Fruit fly (Drosophila melanogaster) whole organism, wandering third instar larva: Measurements from ENCODE around the gene JMJD7.

ENCODE experiments used
- CG32264 ChIP-seq: fragments of 200-800 bp; sonication (Bioruptor generic); optimal IDR thresholded peaks from 2 replicates; lab custom pipeline; 2016; ENCODE audit warnings: missing biosample characterization, missing genetic modification characterization
- CrebA ChIP-seq: fragments of 200-800 bp; sonication (Bioruptor generic); optimal IDR thresholded peaks from 2 replicates; lab custom pipeline; 2016; ENCODE audit warnings: missing biosample characterization, mild to moderate bottlenecking, missing genetic modification characterization, borderline replicate concordance
- Dfd ChIP-seq: fragments of >200 bp; optimal IDR thresholded peaks from 2 replicates; lab custom pipeline; 2017; ENCODE audit warnings: missing biosample characterization, missing genetic modification characterization
- Dif ChIP-seq: fragments of 200-275, 200-300 bp; sonication (Bioruptor generic); optimal IDR thresholded peaks from 2 replicates; lab custom pipeline; 2018; ENCODE audit warnings: missing biosample characterization, missing genetic modification characterization; ENCODE audit not compliant: partially characterized antibody
- GATAd ChIP-seq: sonication (Bioruptor generic); optimal IDR thresholded peaks from 2 replicates; lab custom pipeline; 2016; ENCODE audit warnings: missing biosample characterization, missing genetic modification characterization
- HLH106 ChIP-seq: fragments of 200-800 bp; optimal IDR thresholded peaks from 3 replicates; lab custom pipeline; 2019; ENCODE audit warnings: missing biosample characterization, mild to moderate bottlenecking, missing genetic modification characterization, moderate library complexity
- Hr83 ChIP-seq: fragments of 200-300 bp; sonication (Bioruptor generic); optimal IDR thresholded peaks from 2 replicates; lab custom pipeline; 2016; ENCODE audit warnings: missing biosample characterization, mild to moderate bottlenecking, missing genetic modification characterization, moderate library complexity; ENCODE audit not compliant: poor library complexity, severe bottlenecking
- Jra ChIP-seq: sonication (Bioruptor generic); optimal IDR thresholded peaks from 2 replicates; lab custom pipeline; 2016; ENCODE audit warnings: missing biosample characterization, missing genetic modification characterization
- Mio ChIP-seq: sonication (Bioruptor generic); optimal IDR thresholded peaks from 2 replicates; lab custom pipeline; 2016; ENCODE audit warnings: missing biosample characterization, missing genetic modification characterization
- Myc ChIP-seq: fragments of >200 bp; optimal IDR thresholded peaks from 2 replicates; lab custom pipeline; 2017
- N ChIP-seq: fragments of >200 bp; optimal IDR thresholded peaks from 2 replicates; lab custom pipeline; 2018; ENCODE audit warnings: missing biosample characterization, missing external identifiers, missing genetic modification characterization
- OdsH ChIP-seq: fragments of 200-800 bp; sonication (Bioruptor generic); optimal IDR thresholded peaks from 2 replicates; lab custom pipeline; 2016; ENCODE audit warnings: missing biosample characterization, mild to moderate bottlenecking, missing genetic modification characterization
- Rel ChIP-seq, 2 experiments: fragments of 200-800 bp; sonication (Bioruptor generic) in 1 of 2; optimal IDR thresholded peaks; 2 replicates in 1 of 2; 3 replicates in 1 of 2; lab custom pipeline; 2016 to 2019; ENCODE audit warnings: mild to moderate bottlenecking in 2 of 2, missing biosample characterization in 2 of 2, missing genetic modification characterization in 2 of 2, moderate library complexity in 1 of 2
- Sp1 ChIP-seq: fragments of 200-800 bp; sonication (Bioruptor generic); optimal IDR thresholded peaks from 3 replicates; lab custom pipeline; 2019; ENCODE audit warnings: missing biosample characterization, mild to moderate bottlenecking, missing genetic modification characterization, moderate library complexity
- Vsx2 ChIP-seq: fragments of 200-300, 225-300 bp; sonication (Bioruptor generic); optimal IDR thresholded peaks from 2 replicates; lab custom pipeline; 2018; ENCODE audit warnings: missing biosample characterization, missing genetic modification characterization; ENCODE audit not compliant: partially characterized antibody
- br ChIP-seq: fragments of 200-800 bp; sonication (Bioruptor generic); optimal IDR thresholded peaks from 2 replicates; lab custom pipeline; 2016; ENCODE audit warnings: missing biosample characterization, missing genetic modification characterization
- brk ChIP-seq: fragments of 200-800 bp; sonication (Bioruptor generic); optimal IDR thresholded peaks from 2 replicates; lab custom pipeline; 2016; ENCODE audit warnings: missing biosample characterization, mild to moderate bottlenecking, missing genetic modification characterization
- dl ChIP-seq, 2 experiments: fragments of 175-275, 200-275 bp in 1 of 2; fragments of 200-275 bp in 1 of 2; sonication (Bioruptor generic); optimal IDR thresholded peaks; lab custom pipeline; 2018; ENCODE audit warnings: mild to moderate bottlenecking in 2 of 2, missing biosample characterization in 2 of 2, missing genetic modification characterization in 2 of 2, moderate library complexity in 2 of 2; ENCODE audit not compliant: partially characterized antibody in 2 of 2, insufficient read depth in 1 of 2
- dmrt93B ChIP-seq: fragments of 200-800 bp; sonication (Bioruptor generic); optimal IDR thresholded peaks from 2 replicates; lab custom pipeline; 2018; ENCODE audit warnings: missing biosample characterization, mild to moderate bottlenecking, missing genetic modification characterization
- dsf ChIP-seq: sonication (Bioruptor generic); optimal IDR thresholded peaks from 2 replicates; lab custom pipeline; 2016; ENCODE audit warnings: missing biosample characterization, missing genetic modification characterization, borderline replicate concordance
- ey ChIP-seq: fragments of 200-800 bp; sonication (Bioruptor generic); optimal IDR thresholded peaks from 2 replicates; lab custom pipeline; 2016; ENCODE audit warnings: missing biosample characterization, missing genetic modification characterization
- foxo ChIP-seq, 2 experiments: fragments of 200-800 bp; sonication (Bioruptor generic); optimal IDR thresholded peaks; 2 replicates in 1 of 2; 3 replicates in 1 of 2; lab custom pipeline; 2016 to 2017; ENCODE audit warnings: missing biosample characterization in 2 of 2, missing genetic modification characterization in 2 of 2
- fru ChIP-seq: fragments of 200-800 bp; sonication (Bioruptor generic); optimal IDR thresholded peaks from 3 replicates; lab custom pipeline; 2016; ENCODE audit warnings: missing biosample characterization, mild to moderate bottlenecking, missing genetic modification characterization
- jim ChIP-seq: fragments of 175-275, 200-325 bp; sonication (Bioruptor generic); optimal IDR thresholded peaks from 2 replicates; lab custom pipeline; 2016; ENCODE audit warnings: missing biosample characterization, mild to moderate bottlenecking, missing genetic modification characterization
- lola ChIP-seq: fragments of >200 bp; optimal IDR thresholded peaks from 2 replicates; lab custom pipeline; 2017; ENCODE audit warnings: missing biosample characterization, missing genetic modification characterization
- psq ChIP-seq: fragments of 200-800 bp; sonication (Bioruptor generic); optimal IDR thresholded peaks from 3 replicates; lab custom pipeline; 2017; ENCODE audit warnings: missing biosample characterization, mild to moderate bottlenecking, missing genetic modification characterization, moderate library complexity
- rgr ChIP-seq: fragments of 200-800 bp; sonication (Bioruptor generic); optimal IDR thresholded peaks from 3 replicates; lab custom pipeline; 2016; ENCODE audit warnings: missing biosample characterization, mild to moderate bottlenecking, missing genetic modification characterization
- sage ChIP-seq: fragments of 200-800 bp; sonication (Bioruptor generic); optimal IDR thresholded peaks from 2 replicates; lab custom pipeline; 2016; ENCODE audit warnings: missing biosample characterization, mild to moderate bottlenecking, missing genetic modification characterization
- sv ChIP-seq: fragments of 200-800 bp; sonication (Bioruptor generic); optimal IDR thresholded peaks from 3 replicates; lab custom pipeline; 2016; ENCODE audit warnings: missing biosample characterization, missing genetic modification characterization
- usp ChIP-seq: fragments of >200 bp; optimal IDR thresholded peaks from 2 replicates; lab custom pipeline; 2017; ENCODE audit warnings: missing biosample characterization, missing genetic modification characterization
- woc ChIP-seq: sonication (Bioruptor generic); optimal IDR thresholded peaks from 2 replicates; lab custom pipeline; 2016; ENCODE audit warnings: missing biosample characterization, mild to moderate bottlenecking, missing genetic modification characterization

Gene JMJD7

dm6 chr3L:13490689-13491348 lies 40.7 kb upstream of the JMJD7 start:
- TF ChIP-seq CG32264, result no peak
- no peak for TF ChIP-seq br
- TF ChIP-seq Hr83 (GFP tag; lab: Kevin White, UChicago), result no peak
- TF ChIP-seq sv (GFP tag; lab: Kevin White, UChicago), result no peak
- TF ChIP-seq HLH106 (tag; lab: Kevin White, UChicago), result no peak
- TF ChIP-seq Sp1 (GFP tag; lab: Kevin White, UChicago), result no peak
- no peak for TF ChIP-seq psq (GFP tag; lab: Kevin White, UChicago)
- no peak for TF ChIP-seq Vsx2 (GFP tag; lab: Kevin White, UChicago)
- no peak for TF ChIP-seq GATAd (GFP tag; lab: Kevin White, UChicago)
- TF ChIP-seq brk (GFP tag; lab: Kevin White, UChicago), result no peak
- no peak for TF ChIP-seq CrebA
- no peak for TF ChIP-seq usp (GFP tag; lab: Kevin White, UChicago)

dm6 chr3L:13489193-13489752 lies 39.2 kb upstream of the JMJD7 start:
- TF ChIP-seq Dfd (no peak), Jra (GFP tag; lab: Kevin White, UChicago) (no peak), Rel (GFP tag; optimal IDR thresholded peaks at IDR 0.05; lab: Kevin White, UChicago) (no peak), Rel (tag; optimal IDR thresholded peaks at IDR 0.05; lab: Kevin White, UChicago) (no peak), lola (GFP tag; lab: Kevin White, UChicago) (no peak), ey (no peak), CG32264 (no peak), sage (no peak), N (no peak), dl (GFP tag; optimal IDR thresholded peaks at IDR 0.05; lab: Kevin White, UChicago; ENCODE audit: insufficient read depth in 1 of 2, partially characterized antibody in 2 of 2) (no peak), Hr83 (GFP tag; lab: Kevin White, UChicago) (no peak), Dif (GFP tag; lab: Kevin White, UChicago) (no peak), Myc (lab: Kevin White, UChicago) (no peak)

DNA sequence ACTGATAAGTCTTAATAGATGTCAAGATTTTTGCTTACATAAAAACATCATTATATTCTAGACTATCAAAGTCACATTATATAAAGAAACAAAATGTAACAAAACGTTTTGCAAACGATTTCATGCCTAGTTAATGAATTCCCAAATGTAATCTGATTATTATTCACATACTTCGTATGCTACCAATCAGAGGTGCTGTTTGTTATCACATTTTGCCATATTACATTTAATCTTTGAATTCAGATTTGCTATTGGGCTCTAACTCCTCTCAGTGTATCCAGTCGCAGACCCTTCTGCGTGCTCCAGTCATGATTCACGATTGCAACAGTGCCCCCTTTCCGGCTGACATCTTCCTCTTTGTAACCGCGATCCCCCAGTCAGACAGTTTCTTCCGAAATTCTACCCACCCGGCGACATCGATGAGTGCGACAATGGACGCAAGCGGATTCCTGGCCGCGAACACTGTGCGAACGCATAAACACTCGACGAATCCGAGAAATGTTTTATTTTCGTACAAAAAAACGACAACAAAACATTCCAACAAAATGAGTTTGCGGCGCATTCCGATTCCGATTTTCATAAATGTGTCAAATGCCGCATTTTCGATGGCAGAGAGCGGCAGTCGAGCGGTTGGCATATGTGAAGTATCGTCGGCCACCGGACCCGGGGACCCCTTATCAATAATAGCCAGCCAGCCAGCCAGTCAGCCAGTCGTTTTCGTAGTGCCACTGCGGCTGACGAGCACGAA lies 38.2 kb upstream of the JMJD7 start:
- TF ChIP-seq Dif (GFP tag; lab: Kevin White, UChicago), result peak; percentile 8
- TF ChIP-seq ey, result peak; percentile 39
- TF ChIP-seq dsf, result no peak
- no peak for TF ChIP-seq Myc (lab: Kevin White, UChicago)
- peak; percentile 34 for TF ChIP-seq Jra (GFP tag; lab: Kevin White, UChicago)
- TF ChIP-seq psq (GFP tag; lab: Kevin White, UChicago), result peak; percentile 3
- peak; percentile 35 for TF ChIP-seq fru (GFP tag; lab: Kevin White, UChicago)
- TF ChIP-seq jim (GFP tag; lab: Kevin White, UChicago), result no peak
- no peak for TF ChIP-seq GATAd (GFP tag; lab: Kevin White, UChicago)
- no peak for TF ChIP-seq Rel (GFP tag; optimal IDR thresholded peaks at IDR 0.05; lab: Kevin White, UChicago)
- peak; percentile 37 for TF ChIP-seq Rel (tag; optimal IDR thresholded peaks at IDR 0.05; lab: Kevin White, UChicago)
- peak in 1 of 2 experiments; percentile 52 for TF ChIP-seq foxo (GFP tag; optimal IDR thresholded peaks at IDR 0.05; lab: Kevin White, UChicago)
- peak; percentile 48 for TF ChIP-seq br
- TF ChIP-seq OdsH (GFP tag; lab: Kevin White, UChicago), result peak; percentile 30
- TF ChIP-seq woc (GFP tag; lab: Kevin White, UChicago), result peak; percentile 71
- peak; percentile 9 for TF ChIP-seq HLH106 (tag; lab: Kevin White, UChicago)
- peak; percentile 38 for TF ChIP-seq rgr (GFP tag; lab: Kevin White, UChicago)
- TF ChIP-seq dmrt93B (GFP tag; lab: Kevin White, UChicago), result peak; percentile 38
- peak; percentile 10 for TF ChIP-seq Mio (GFP tag; lab: Kevin White, UChicago)
- TF ChIP-seq CG32264, result no peak
- peak; percentile 33 for TF ChIP-seq Sp1 (GFP tag; lab: Kevin White, UChicago)
